Fruit fly (Drosophila melanogaster) whole organism: ENCODE measurements around the gene Afti.

Experiments used
- CG8478 ChIP-seq: fragments of >200 bp; optimal IDR thresholded peaks from 2 replicates; lab custom pipeline; 2018; ENCODE audit warnings: inconsistent platforms
- Dll ChIP-seq: fragments of >200 bp; optimal IDR thresholded peaks from 2 replicates; lab custom pipeline; 2017
- pan ChIP-seq: fragments of >200 bp; optimal IDR thresholded peaks from 2 replicates; lab custom pipeline; 2017
- psq ChIP-seq: fragments of >200 bp; optimal IDR thresholded peaks from 2 replicates; lab custom pipeline; 2017
- usp ChIP-seq: fragments of >200 bp; optimal IDR thresholded peaks from 2 replicates; lab custom pipeline; 2017; ENCODE audit warnings: missing biosample characterization, missing genetic modification characterization, mixed read lengths

DNA sequence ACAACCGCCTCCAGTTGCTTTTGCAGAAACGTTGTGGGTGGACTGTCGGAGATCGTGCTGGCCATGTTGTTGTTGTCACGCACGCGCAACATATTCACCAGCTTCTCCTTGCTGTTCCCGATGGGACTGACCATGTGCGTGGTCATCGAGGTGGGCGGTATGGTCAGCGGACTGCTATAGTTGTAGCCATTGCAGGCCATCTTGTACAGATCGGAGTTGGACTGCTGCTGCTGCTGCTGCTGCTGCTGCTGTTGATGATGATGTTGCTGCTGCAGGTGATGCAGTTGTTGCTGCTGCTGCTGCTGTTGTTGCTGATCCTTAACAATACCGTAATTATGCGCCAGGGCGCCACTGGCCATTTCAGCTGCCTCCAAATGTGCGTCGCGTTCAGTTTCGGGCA lies 18.3 kb upstream of the Afti start:
- TF ChIP-seq pan (lab: Kevin White, UChicago) (no peak), CG8478 (no peak), psq (lab: Kevin White, UChicago) (no peak), Dll (lab: Kevin White, UChicago) (no peak), usp (GFP tag; lab: Kevin White, UChicago) (no peak)
